Fruit fly (Drosophila melanogaster): Measurements from ENCODE around the gene Rsbp15.

Rsbp15 gene

DNA sequence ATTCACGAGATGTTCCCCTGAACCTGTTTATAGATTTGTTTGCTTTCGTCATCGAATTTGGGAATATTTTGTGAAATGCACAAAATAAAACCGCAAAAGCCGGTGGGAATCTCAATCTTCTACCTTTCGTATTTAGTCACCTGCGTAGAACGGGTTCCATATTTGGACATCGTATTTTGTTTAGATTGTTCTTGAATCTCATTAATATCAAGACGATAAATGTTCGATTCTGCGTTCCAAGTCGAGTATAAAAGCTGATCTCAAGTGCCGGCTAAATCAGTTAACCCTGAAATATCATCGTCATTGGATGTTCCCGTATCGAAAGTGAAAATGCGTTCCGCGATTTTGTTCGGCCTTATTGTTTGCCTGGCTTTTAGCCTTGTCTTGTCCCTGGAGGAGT is 48.4 kb downstream of the Rsbp15 start, which contains the start of gene CG17738:
Gene CG17738 (plus strand): TSS at position 301 of the 400 bp plus-strand sequence.
- no peak for TF ChIP-seq dsx (GFP tag; optimal IDR thresholded peaks at IDR 0.05; ENCODE audit: poor library complexity, severe bottlenecking)
- no peak for TF ChIP-seq CG11294 (GFP tag; IDR thresholded peaks at IDR 0.05)
- no peak for TF ChIP-seq Eip78C (GFP tag)
- TF ChIP-seq OdsH (GFP tag; optimal IDR thresholded peaks at IDR 0.05), result no peak
- TF ChIP-seq CG6808 (GFP tag; optimal IDR thresholded peaks at IDR 0.05), result no peak
- no peak for TF ChIP-seq Hr39 (GFP tag; optimal IDR thresholded peaks at IDR 0.05)

- TF ChIP-seq esn (GFP tag; optimal IDR thresholded peaks at IDR 0.05) (no peak), net (GFP tag; optimal IDR thresholded peaks at IDR 0.05) (no peak), dsx (GFP tag; optimal IDR thresholded peaks at IDR 0.05; ENCODE audit: poor library complexity, severe bottlenecking) (no peak), cyc (GFP tag; optimal IDR thresholded peaks at IDR 0.05) (no peak), Smox (GFP tag; optimal IDR thresholded peaks at IDR 0.05) (no peak), CG3032 (tag; optimal IDR thresholded peaks at IDR 0.05) (no peak), CG11762 (GFP tag; optimal IDR thresholded peaks at IDR 0.05; ENCODE audit: insufficient read depth) (no peak), spab (GFP tag; optimal IDR thresholded peaks at IDR 0.05) (no peak), CG7368 (GFP tag; optimal IDR thresholded peaks at IDR 0.05) (no peak), Hr38 (GFP tag; optimal IDR thresholded peaks at IDR 0.05) (no peak)
These were observed 50.6 kb downstream of the Rsbp15 start, which contains the start of gene Sfp87B for dm6 chr3R:12272826-12273225. Sfp87B (plus strand) TSS chr3R:12273126.

All from whole organism, prepupa.